Worm (Caenorhabditis elegans) whole organism, L3 larva: ENCODE data around the gene E02C12.10.

Experiments used
- R02D3.7 ChIP-seq: fragments of 150-350 bp; optimal IDR thresholded peaks from 2 replicates; lab custom pipeline; 2014; ENCODE audit warnings: missing biosample characterization, missing genetic modification characterization
- ZK546.5 ChIP-seq: sonication (generic microtip); optimal IDR thresholded peaks from 2 replicates; lab custom pipeline; 2017; ENCODE audit warnings: missing biosample characterization, missing genetic modification characterization
- aly-2 ChIP-seq: fragments of 150-350 bp; optimal IDR thresholded peaks from 2 replicates; lab custom pipeline; 2014; ENCODE audit warnings: missing biosample characterization, missing genetic modification characterization
- ama-1 ChIP-seq: fragments of 150-350 bp; optimal IDR thresholded peaks from 2 replicates; lab custom pipeline; 2018
- ceh-16 ChIP-seq: sonication (generic microtip); optimal IDR thresholded peaks from 2 replicates; lab custom pipeline; 2017; ENCODE audit warnings: missing biosample characterization, missing genetic modification characterization
- ceh-28 ChIP-seq: fragments of 150-350 bp; optimal IDR thresholded peaks from 2 replicates; lab custom pipeline; 2014; ENCODE audit warnings: missing biosample characterization, missing genetic modification reagents, missing genetic modification characterization
- ceh-82 ChIP-seq: fragments of 150-350 bp; optimal IDR thresholded peaks from 2 replicates; lab custom pipeline; 2014; ENCODE audit warnings: missing biosample characterization, missing genetic modification characterization
- ceh-9 ChIP-seq: sonication (generic microtip); optimal IDR thresholded peaks from 2 replicates; lab custom pipeline; 2018; ENCODE audit warnings: missing biosample characterization, missing genetic modification characterization
- daf-12 ChIP-seq: fragments of 150-350 bp; optimal IDR thresholded peaks from 2 replicates; lab custom pipeline; 2014; ENCODE audit warnings: missing biosample characterization, missing genetic modification reagents, missing genetic modification characterization
- egl-27 ChIP-seq: sonication (generic microtip); optimal IDR thresholded peaks from 4 replicates; lab custom pipeline; 2017; ENCODE audit warnings: missing biosample characterization, missing genetic modification reagents, missing genetic modification characterization
- egl-5 ChIP-seq: fragments of 150-350 bp; optimal IDR thresholded peaks from 2 replicates; lab custom pipeline; 2017; ENCODE audit warnings: missing biosample characterization, missing genetic modification reagents, missing genetic modification characterization, inconsistent platforms
- elt-1 ChIP-seq: fragments of 150-350 bp; optimal IDR thresholded peaks from 2 replicates; lab custom pipeline; 2014; ENCODE audit warnings: missing biosample characterization, missing genetic modification characterization
- elt-2 ChIP-seq: sonication (generic microtip); optimal IDR thresholded peaks from 2 replicates; lab custom pipeline; 2016; ENCODE audit warnings: missing genetic modification reagents, mild to moderate bottlenecking, missing genetic modification characterization, missing compliant biosample characterization
- elt-3 ChIP-seq, 3 experiments: fragments of 150-350 bp in 1 of 3; sonication (generic microtip) in 2 of 3; optimal IDR thresholded peaks; 2 replicates in 2 of 3; 4 replicates in 1 of 3; lab custom pipeline; 2014 to 2017; ENCODE audit warnings: missing biosample characterization in 3 of 3, missing genetic modification characterization in 3 of 3
- eor-1 ChIP-seq, 2 experiments: fragments of 150-350 bp; optimal IDR thresholded peaks; 2 replicates each; lab custom pipeline; 2014 to 2018; ENCODE audit warnings: missing biosample characterization in 2 of 2, missing genetic modification characterization in 2 of 2
- fkh-10 ChIP-seq: sonication (generic microtip); optimal IDR thresholded peaks from 2 replicates; lab custom pipeline; 2017; ENCODE audit warnings: missing biosample characterization, missing genetic modification reagents, missing genetic modification characterization
- fkh-2 ChIP-seq: fragments of 150-350 bp; optimal IDR thresholded peaks from 2 replicates; lab custom pipeline; 2014; ENCODE audit warnings: missing biosample characterization, missing genetic modification reagents, missing genetic modification characterization
- fos-1 ChIP-seq: fragments of 150-350 bp; optimal IDR thresholded peaks from 2 replicates; lab custom pipeline; 2014; ENCODE audit warnings: missing biosample characterization, missing genetic modification characterization
- hmg-11 ChIP-seq: sonication (generic microtip); optimal IDR thresholded peaks from 2 replicates; lab custom pipeline; 2016; ENCODE audit warnings: missing genetic modification characterization, missing compliant biosample characterization
- jun-1 ChIP-seq: fragments of 150-350 bp; optimal IDR thresholded peaks from 2 replicates; lab custom pipeline; 2014; ENCODE audit warnings: missing biosample characterization, missing genetic modification reagents, missing genetic modification characterization
- lin-15B ChIP-seq: fragments of 150-350 bp; optimal IDR thresholded peaks from 2 replicates; lab custom pipeline; 2014; ENCODE audit warnings: missing biosample characterization, missing genetic modification characterization
- lin-39 ChIP-seq: fragments of 150-350 bp; optimal IDR thresholded peaks from 2 replicates; lab custom pipeline; 2018; ENCODE audit warnings: missing biosample characterization, missing genetic modification reagents, missing genetic modification characterization
- lsy-12 ChIP-seq: sonication (generic microtip); optimal IDR thresholded peaks from 2 replicates; lab custom pipeline; 2016; ENCODE audit warnings: mild to moderate bottlenecking, missing genetic modification characterization, missing compliant biosample characterization
- mdl-1 ChIP-seq: fragments of 150-350 bp; optimal IDR thresholded peaks from 2 replicates; lab custom pipeline; 2014; ENCODE audit warnings: missing biosample characterization, missing genetic modification characterization
- mml-1 ChIP-seq: fragments of 150-350 bp; sonication (generic microtip); optimal IDR thresholded peaks from 3 replicates; lab custom pipeline; 2014; ENCODE audit warnings: missing biosample characterization, missing genetic modification characterization
- nfya-1 ChIP-seq: sonication (generic microtip); optimal IDR thresholded peaks from 2 replicates; lab custom pipeline; 2017; ENCODE audit warnings: missing genetic modification characterization, mild to moderate bottlenecking, missing compliant biosample characterization, antibody characterized with exemption, moderate library complexity; ENCODE audit not compliant: insufficient read depth
- nhr-12 ChIP-seq: fragments of 150-350 bp; optimal IDR thresholded peaks from 2 replicates; lab custom pipeline; 2014; ENCODE audit warnings: missing biosample characterization, missing genetic modification characterization
- nhr-23 ChIP-seq: fragments of 150-350 bp; optimal IDR thresholded peaks from 2 replicates; lab custom pipeline; 2014; ENCODE audit warnings: missing biosample characterization, missing genetic modification reagents, missing genetic modification characterization
- nhr-237 ChIP-seq: fragments of 150-350 bp; optimal IDR thresholded peaks from 2 replicates; lab custom pipeline; 2014; ENCODE audit warnings: missing biosample characterization, missing genetic modification characterization
- nhr-25 ChIP-seq: sonication (generic microtip); optimal IDR thresholded peaks from 2 replicates; lab custom pipeline; 2017; ENCODE audit warnings: missing biosample characterization, missing genetic modification characterization
- nhr-28 ChIP-seq: fragments of 150-350 bp; optimal IDR thresholded peaks from 2 replicates; lab custom pipeline; 2014; ENCODE audit warnings: missing biosample characterization, missing genetic modification characterization
- nhr-43 ChIP-seq: sonication (generic microtip); optimal IDR thresholded peaks from 2 replicates; lab custom pipeline; 2016; ENCODE audit warnings: mild to moderate bottlenecking, missing genetic modification characterization, missing compliant biosample characterization; ENCODE audit not compliant: poor library complexity, severe bottlenecking
- nhr-67 ChIP-seq: fragments of 150-350 bp; optimal IDR thresholded peaks from 2 replicates; lab custom pipeline; 2014; ENCODE audit warnings: missing biosample characterization, missing genetic modification characterization
- nhr-76 ChIP-seq: fragments of 150-350 bp; sonication (generic microtip); optimal IDR thresholded peaks from 5 replicates; lab custom pipeline; 2014; ENCODE audit warnings: missing biosample characterization, missing genetic modification characterization
- nhr-77 ChIP-seq: fragments of 150-350 bp; optimal IDR thresholded peaks from 2 replicates; lab custom pipeline; 2014; ENCODE audit warnings: missing biosample characterization, missing genetic modification characterization
- pha-4 ChIP-seq: fragments of 150-350 bp; optimal IDR thresholded peaks from 2 replicates; lab custom pipeline; 2014; ENCODE audit warnings: missing biosample characterization, missing genetic modification reagents, missing genetic modification characterization
- pqm-1 ChIP-seq: fragments of 150-350 bp; optimal IDR thresholded peaks from 2 replicates; lab custom pipeline; 2017; ENCODE audit warnings: missing biosample characterization, missing genetic modification characterization, inconsistent platforms
- sea-2 ChIP-seq: fragments of 150-350 bp; sonication (generic microtip); optimal IDR thresholded peaks from 4 replicates; lab custom pipeline; 2014; ENCODE audit warnings: missing biosample characterization, missing genetic modification reagents, missing genetic modification characterization
- skn-1 ChIP-seq: fragments of 150-350 bp; optimal IDR thresholded peaks from 2 replicates; lab custom pipeline; 2014; ENCODE audit warnings: missing biosample characterization, missing genetic modification characterization
- snpc-4 ChIP-seq: fragments of 150-350 bp; optimal IDR thresholded peaks from 2 replicates; lab custom pipeline; 2014; ENCODE audit warnings: missing biosample characterization, missing genetic modification characterization
- tbx-2 ChIP-seq: sonication (generic microtip); optimal IDR thresholded peaks from 2 replicates; lab custom pipeline; 2016; ENCODE audit warnings: mild to moderate bottlenecking, missing genetic modification characterization, missing compliant biosample characterization
- unc-39 ChIP-seq: sonication (generic microtip); optimal IDR thresholded peaks from 4 replicates; lab custom pipeline; 2017; ENCODE audit warnings: missing biosample characterization, missing genetic modification characterization
- unc-62 ChIP-seq: fragments of 150-350 bp; sonication (generic microtip); optimal IDR thresholded peaks from 4 replicates; lab custom pipeline; 2014; ENCODE audit warnings: missing biosample characterization, missing genetic modification reagents, missing genetic modification characterization
- zag-1 ChIP-seq: fragments of 150-350 bp; optimal IDR thresholded peaks from 2 replicates; lab custom pipeline; 2014; ENCODE audit warnings: missing biosample characterization, missing genetic modification characterization
- ztf-11 ChIP-seq: fragments of 150-350 bp; optimal IDR thresholded peaks from 2 replicates; lab custom pipeline; 2014; ENCODE audit warnings: missing biosample characterization, missing genetic modification characterization
- ztf-4 ChIP-seq: fragments of 150-350 bp; optimal IDR thresholded peaks from 2 replicates; lab custom pipeline; 2014; ENCODE audit warnings: missing biosample characterization, missing genetic modification characterization

The E02C12.10 gene

ce11 chrV:9378335-9378734, at the start of gene E02C12.10:
E02C12.10 (minus strand) TSS chrV:9378409.
- TF ChIP-seq zag-1 (no peak), ceh-82 (tag; lab: Kevin White, UChicago) (no peak), fkh-2 (no peak), nhr-67 (no peak)
- TF ChIP-seq, all 47 proteins: peak for 0

ce11 chrV:9427075-9427474, 48.9 kb upstream of the E02C12.10 start, which contains the start of gene F36D4.6:
F36D4.6 (minus strand) TSS chrV:9427175.
- TF ChIP-seq ceh-28 (tag; lab: Kevin White, UChicago) (no peak), ceh-82 (tag; lab: Kevin White, UChicago) (no peak), pqm-1 (no peak), fos-1 (no peak)
- TF ChIP-seq, all 47 proteins: peak for 0

ce11 chrV:9425593-9425992, 47.4 kb upstream of the E02C12.10 start, which contains the start of gene F36D4.5:
F36D4.5 (minus strand) TSS chrV:9425817.
- TF ChIP-seq hmg-11 (peak; percentile 16), ama-1 (lab: Kevin White, UChicago) (no peak), pha-4 (peak; percentile 55), lin-15B (tag; lab: Kevin White, UChicago) (peak; percentile 22), nfya-1 (tag; lab: Kevin White, UChicago) (peak; percentile 38), snpc-4 (tag; lab: Kevin White, UChicago) (peak; percentile 14), fkh-10 (GFP tag; lab: Kevin White, UChicago) (no peak), jun-1 (tag; lab: Kevin White, UChicago) (no peak)

- TF ChIP-seq hmg-11 (no peak), ceh-16 (tag; lab: Kevin White, UChicago) (no peak), unc-62 (GFP tag; lab: Kevin White, UChicago) (no peak), mdl-1 (tag; lab: Kevin White, UChicago) (no peak), ZK546.5 (tag; lab: Kevin White, UChicago) (no peak), fkh-10 (GFP tag; lab: Kevin White, UChicago) (no peak), nhr-67 (no peak), aly-2 (tag; lab: Kevin White, UChicago) (no peak), nhr-25 (tag; lab: Kevin White, UChicago) (peak; percentile 50), skn-1 (tag; lab: Kevin White, UChicago) (no peak), nhr-76 (tag; lab: Kevin White, UChicago) (no peak), lin-39 (tag; lab: Kevin White, UChicago) (no peak), pqm-1 (peak; percentile 17), mml-1 (tag; lab: Kevin White, UChicago) (no peak), nhr-23 (tag; lab: Kevin White, UChicago) (no peak), ztf-11 (tag; lab: Kevin White, UChicago) (no peak), lin-15B (tag; lab: Kevin White, UChicago) (no peak), unc-39 (tag; lab: Kevin White, UChicago) (no peak), nhr-43 (tag; lab: Kevin White, UChicago) (no peak), jun-1 (tag; lab: Kevin White, UChicago) (no peak), nhr-12 (tag; lab: Kevin White, UChicago) (no peak), nhr-237 (tag; lab: Kevin White, UChicago) (no peak), lsy-12 (tag; lab: Kevin White, UChicago) (no peak), nhr-77 (no peak), pha-4 (peak; percentile 45), ama-1 (lab: Kevin White, UChicago) (no peak), R02D3.7 (tag; lab: Kevin White, UChicago) (no peak), snpc-4 (tag; lab: Kevin White, UChicago) (no peak), elt-3 (tag; optimal IDR thresholded peaks at IDR 0.05; lab: Kevin White, UChicago) (no peak), egl-5 (tag; lab: Kevin White, UChicago) (no peak), nhr-28 (no peak), daf-12 (tag; lab: Kevin White, UChicago) (no peak), elt-2 (tag; lab: Kevin White, UChicago) (peak; percentile 57), fos-1 (no peak), eor-1 (tag; optimal IDR thresholded peaks at IDR 0.05; lab: Kevin White, UChicago) (no peak), ceh-9 (tag; lab: Kevin White, UChicago) (no peak), egl-27 (no peak), nfya-1 (tag; lab: Kevin White, UChicago) (peak; percentile 39), sea-2 (GFP tag; lab: Kevin White, UChicago) (no peak), elt-1 (tag; lab: Kevin White, UChicago) (no peak), ceh-82 (tag; lab: Kevin White, UChicago) (no peak), ztf-4 (tag; lab: Kevin White, UChicago) (no peak), fkh-2 (no peak), ceh-28 (tag; lab: Kevin White, UChicago) (peak; percentile 72), zag-1 (no peak), tbx-2 (tag; lab: Kevin White, UChicago) (no peak)
Measured at ce11 chrV:9424514-9424913, 46.3 kb upstream of the E02C12.10 start.
